Worm (Caenorhabditis elegans) whole organism, mixed stage, embryonic: ENCODE data around the gene clh-6.

Source experiments
- M03D4.4 ChIP-seq: sonication (generic microtip); optimal IDR thresholded peaks from 2 replicates; lab custom pipeline; 2017; ENCODE audit warnings: mild to moderate bottlenecking, missing genetic modification characterization, missing compliant biosample characterization
- bed-3 ChIP-seq: fragments of 200-800 bp; sonication (Bioruptor generic); optimal IDR thresholded peaks from 3 replicates; lab custom pipeline; 2018; ENCODE audit warnings: mild to moderate bottlenecking, missing genetic modification characterization, moderate library complexity, missing compliant biosample characterization
- blmp-1 ChIP-seq: fragments of 150-350 bp; optimal IDR thresholded peaks from 2 replicates; lab custom pipeline; 2014; ENCODE audit warnings: missing biosample characterization, missing genetic modification characterization
- ceh-39 ChIP-seq: fragments of 150-350 bp; optimal IDR thresholded peaks from 2 replicates; lab custom pipeline; 2014; ENCODE audit warnings: missing biosample characterization, missing genetic modification characterization
- ceh-43 ChIP-seq: fragments of 200-800 bp; sonication (Bioruptor generic); optimal IDR thresholded peaks from 2 replicates; lab custom pipeline; 2018; ENCODE audit warnings: mild to moderate bottlenecking, missing genetic modification characterization, moderate library complexity, missing compliant biosample characterization
- ceh-83 ChIP-seq: fragments of 200-800 bp; sonication (Bioruptor generic); optimal IDR thresholded peaks from 2 replicates; lab custom pipeline; 2018; ENCODE audit warnings: mild to moderate bottlenecking, missing genetic modification characterization, missing compliant biosample characterization
- ces-1 ChIP-seq: fragments of 150-350 bp; optimal IDR thresholded peaks from 2 replicates; lab custom pipeline; 2014; ENCODE audit warnings: missing biosample characterization, missing genetic modification reagents, missing genetic modification characterization
- cnd-1 ChIP-seq: fragments of 200-800 bp; sonication (Bioruptor generic); optimal IDR thresholded peaks from 2 replicates; lab custom pipeline; 2018; ENCODE audit warnings: mild to moderate bottlenecking, missing genetic modification characterization, missing compliant biosample characterization
- elt-1 ChIP-seq: sonication (generic microtip); optimal IDR thresholded peaks from 2 replicates; lab custom pipeline; 2017; ENCODE audit warnings: missing genetic modification characterization, mild to moderate bottlenecking, missing compliant biosample characterization, antibody characterized with exemption, moderate library complexity, borderline replicate concordance; ENCODE audit not compliant: insufficient read depth
- elt-3 ChIP-seq: fragments of 150-350 bp; optimal IDR thresholded peaks from 2 replicates; lab custom pipeline; 2014; ENCODE audit warnings: missing biosample characterization, missing genetic modification characterization
- flh-1 ChIP-seq: fragments of 200-800 bp; sonication (Bioruptor generic); optimal IDR thresholded peaks from 2 replicates; lab custom pipeline; 2018; ENCODE audit warnings: mild to moderate bottlenecking, missing genetic modification characterization, moderate library complexity, missing compliant biosample characterization
- ham-2 ChIP-seq: fragments of 200-800 bp; sonication (Bioruptor generic); optimal IDR thresholded peaks from 2 replicates; lab custom pipeline; 2018; ENCODE audit warnings: mild to moderate bottlenecking, missing genetic modification characterization, missing compliant biosample characterization
- hlh-1 ChIP-seq: fragments of 150-350 bp; optimal IDR thresholded peaks from 2 replicates; lab custom pipeline; 2014; ENCODE audit warnings: missing biosample characterization, missing genetic modification reagents, missing genetic modification characterization
- lin-13 ChIP-seq: fragments of 150-350 bp; optimal IDR thresholded peaks from 2 replicates; lab custom pipeline; 2014; ENCODE audit warnings: missing biosample characterization, missing genetic modification characterization
- lin-32 ChIP-seq: fragments of 200-800 bp; sonication (Bioruptor generic); optimal IDR thresholded peaks from 2 replicates; lab custom pipeline; 2018; ENCODE audit warnings: mild to moderate bottlenecking, missing genetic modification characterization, missing compliant biosample characterization
- lsy-2 ChIP-seq: fragments of 150-350 bp; optimal IDR thresholded peaks from 2 replicates; lab custom pipeline; 2014; ENCODE audit warnings: missing biosample characterization, missing genetic modification characterization
- mab-5 ChIP-seq: fragments of 150-350 bp; optimal IDR thresholded peaks from 2 replicates; lab custom pipeline; 2014; ENCODE audit warnings: missing biosample characterization, missing genetic modification characterization
- mep-1 ChIP-seq: fragments of 150-350 bp; optimal IDR thresholded peaks from 2 replicates; lab custom pipeline; 2017; ENCODE audit warnings: missing biosample characterization, missing genetic modification reagents, missing genetic modification characterization, inconsistent platforms
- mls-2 ChIP-seq: sonication (generic microtip); optimal IDR thresholded peaks from 2 replicates; lab custom pipeline; 2016; ENCODE audit warnings: mild to moderate bottlenecking, missing genetic modification characterization, moderate library complexity, missing compliant biosample characterization
- nhr-12 ChIP-seq: fragments of 150-350 bp; optimal IDR thresholded peaks from 2 replicates; lab custom pipeline; 2014; ENCODE audit warnings: missing biosample characterization, missing genetic modification characterization
- nhr-2 ChIP-seq: fragments of 150-350 bp; optimal IDR thresholded peaks from 2 replicates; lab custom pipeline; 2014; ENCODE audit warnings: missing biosample characterization, missing genetic modification characterization
- nhr-237 ChIP-seq: fragments of 150-350 bp; optimal IDR thresholded peaks from 2 replicates; lab custom pipeline; 2014; ENCODE audit warnings: missing biosample characterization, missing genetic modification characterization
- nhr-28 ChIP-seq: fragments of 150-350 bp; optimal IDR thresholded peaks from 2 replicates; lab custom pipeline; 2014; ENCODE audit warnings: missing biosample characterization, missing genetic modification characterization
- nhr-76 ChIP-seq: sonication (generic microtip); optimal IDR thresholded peaks from 2 replicates; lab custom pipeline; 2017; ENCODE audit warnings: missing biosample characterization, missing genetic modification characterization
- sem-2 ChIP-seq: fragments of 200-800 bp; sonication (Bioruptor generic); optimal IDR thresholded peaks from 2 replicates; lab custom pipeline; 2018; ENCODE audit warnings: mild to moderate bottlenecking, missing genetic modification characterization, missing compliant biosample characterization
- snpc-4 ChIP-seq: fragments of 150-350 bp; optimal IDR thresholded peaks from 2 replicates; lab custom pipeline; 2014; ENCODE audit warnings: missing biosample characterization, missing genetic modification characterization
- sptf-1 ChIP-seq: sonication (generic microtip); optimal IDR thresholded peaks from 2 replicates; lab custom pipeline; 2017; ENCODE audit warnings: mild to moderate bottlenecking, missing genetic modification characterization, moderate library complexity, missing compliant biosample characterization
- tbx-8 ChIP-seq: fragments of 200-800 bp; sonication (Bioruptor generic); optimal IDR thresholded peaks from 2 replicates; lab custom pipeline; 2018; ENCODE audit warnings: mild to moderate bottlenecking, missing genetic modification characterization, moderate library complexity, missing compliant biosample characterization
- unc-120 ChIP-seq: sonication (generic microtip); optimal IDR thresholded peaks from 2 replicates; lab custom pipeline; 2017; ENCODE audit warnings: missing genetic modification characterization, missing compliant biosample characterization; ENCODE audit not compliant: poor library complexity, severe bottlenecking
- unc-39 ChIP-seq: fragments of 150-350 bp; optimal IDR thresholded peaks from 2 replicates; lab custom pipeline; 2014; ENCODE audit warnings: missing biosample characterization, missing genetic modification characterization
- unc-62 ChIP-seq: fragments of 150-350 bp; optimal IDR thresholded peaks from 2 replicates; lab custom pipeline; 2014; ENCODE audit warnings: missing biosample characterization, missing genetic modification reagents, missing genetic modification characterization
- zip-8 ChIP-seq: fragments of 150-350 bp; optimal IDR thresholded peaks from 2 replicates; lab custom pipeline; 2014; ENCODE audit warnings: missing biosample characterization, missing genetic modification characterization

Gene clh-6

ce11 chrV:12085867-12086634 is 22.9 kb upstream of the clh-6 start:
- no peak for TF ChIP-seq M03D4.4
- peak; percentile 67 for TF ChIP-seq hlh-1 (tag; lab: Kevin White, UChicago)
- TF ChIP-seq, all 35 proteins: peak for 1

DNA sequence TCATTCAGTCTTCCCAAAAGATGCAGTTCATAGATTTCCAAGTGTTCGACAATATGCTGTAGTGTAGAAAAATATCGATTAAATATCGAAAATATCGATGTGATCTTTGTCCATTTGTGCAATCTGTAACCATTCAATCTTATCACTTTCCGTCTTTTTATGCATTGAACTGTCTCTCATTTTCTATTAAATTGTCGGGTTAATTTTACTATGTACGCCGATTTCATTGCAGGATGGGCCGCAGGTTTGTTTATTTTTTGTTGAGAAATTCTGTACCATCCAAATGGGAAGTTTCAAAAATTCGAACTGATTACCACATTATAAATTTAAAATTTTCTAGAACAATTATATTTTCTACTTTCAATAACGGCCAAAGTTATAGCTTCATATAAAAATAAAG is 21.0 kb upstream of the clh-6 start, which contains the start of gene R07B7.8:
Gene R07B7.8 (minus strand): TSS at position 101 of the 400 bp plus-strand sequence.
- no peak for TF ChIP-seq lin-32 (GFP tag; lab: Kevin White, UChicago)
- TF ChIP-seq hlh-1 (tag; lab: Kevin White, UChicago), result no peak
- no peak for TF ChIP-seq nhr-28 (tag; lab: Kevin White, UChicago)
- no peak for TF ChIP-seq blmp-1 (tag; lab: Kevin White, UChicago)
- TF ChIP-seq lsy-2 (tag; lab: Kevin White, UChicago), result no peak
- TF ChIP-seq bed-3 (GFP tag; lab: Kevin White, UChicago), result no peak
- no peak for TF ChIP-seq nhr-2 (tag; lab: Kevin White, UChicago)
- no peak for TF ChIP-seq elt-3 (tag; lab: Kevin White, UChicago)
- no peak for TF ChIP-seq ham-2 (GFP tag; lab: Kevin White, UChicago)
- no peak for TF ChIP-seq nhr-237

ce11 chrV:12082932-12083331 is 19.8 kb upstream of the clh-6 start, which contains the start of gene R07B7.10:
R07B7.10 (plus strand) TSS chrV:12083216.
- TF ChIP-seq ceh-83 (GFP tag; lab: Kevin White, UChicago) (no peak), sptf-1 (no peak), ham-2 (GFP tag; lab: Kevin White, UChicago) (no peak), lin-32 (GFP tag; lab: Kevin White, UChicago) (no peak), nhr-237 (no peak), ces-1 (GFP tag; lab: Kevin White, UChicago) (no peak), mep-1 (no peak), nhr-2 (tag; lab: Kevin White, UChicago) (no peak)

ce11 chrV:12080274-12080673 is 17.1 kb upstream of the clh-6 start, which contains the start of gene R07B7.9:
R07B7.9 (minus strand) TSS chrV:12080374.
- no peak for TF ChIP-seq nhr-76
- no peak for TF ChIP-seq sem-2
- TF ChIP-seq lin-13, result no peak
- TF ChIP-seq zip-8 (tag; lab: Kevin White, UChicago), result no peak
- TF ChIP-seq unc-120 (tag; lab: Kevin White, UChicago), result no peak
- TF ChIP-seq mab-5 (tag; lab: Kevin White, UChicago), result no peak
- TF ChIP-seq mls-2 (tag; lab: Kevin White, UChicago), result no peak
- TF ChIP-seq elt-1 (tag; lab: Kevin White, UChicago), result no peak
- TF ChIP-seq flh-1 (GFP tag; lab: Kevin White, UChicago), result no peak
- TF ChIP-seq ceh-43 (GFP tag; lab: Kevin White, UChicago), result no peak

DNA sequence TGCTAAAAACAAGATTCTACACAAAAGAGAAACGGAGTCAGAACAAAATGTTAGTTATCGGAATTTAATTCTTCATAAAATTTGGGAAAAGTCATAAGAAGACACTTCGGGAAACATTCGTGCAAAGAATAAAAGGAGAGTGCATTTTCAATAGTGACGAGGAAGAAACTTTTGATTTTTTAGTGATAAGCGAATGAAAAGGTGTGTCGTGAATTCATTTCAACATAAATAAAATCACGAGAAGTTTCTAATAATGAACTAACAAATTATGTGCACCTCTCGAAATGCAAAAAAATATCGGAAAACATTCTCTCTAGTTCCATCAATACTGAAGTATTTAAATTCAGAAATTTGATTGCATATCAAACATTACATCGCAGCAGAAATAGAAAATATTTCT is 12.8 kb upstream of the clh-6 start:
- no peak for TF ChIP-seq mep-1
- no peak for TF ChIP-seq nhr-28 (tag; lab: Kevin White, UChicago)
- no peak for TF ChIP-seq unc-62 (GFP tag; lab: Kevin White, UChicago)
- no peak for TF ChIP-seq nhr-237
- no peak for TF ChIP-seq tbx-8 (GFP tag; lab: Kevin White, UChicago)
- TF ChIP-seq ceh-39, result no peak
- no peak for TF ChIP-seq flh-1 (GFP tag; lab: Kevin White, UChicago)
- TF ChIP-seq blmp-1 (tag; lab: Kevin White, UChicago), result no peak
- TF ChIP-seq ham-2 (GFP tag; lab: Kevin White, UChicago), result no peak
- no peak for TF ChIP-seq M03D4.4
- TF ChIP-seq ceh-83 (GFP tag; lab: Kevin White, UChicago), result no peak
- no peak for TF ChIP-seq ces-1 (GFP tag; lab: Kevin White, UChicago)
- no peak for TF ChIP-seq nhr-76

DNA sequence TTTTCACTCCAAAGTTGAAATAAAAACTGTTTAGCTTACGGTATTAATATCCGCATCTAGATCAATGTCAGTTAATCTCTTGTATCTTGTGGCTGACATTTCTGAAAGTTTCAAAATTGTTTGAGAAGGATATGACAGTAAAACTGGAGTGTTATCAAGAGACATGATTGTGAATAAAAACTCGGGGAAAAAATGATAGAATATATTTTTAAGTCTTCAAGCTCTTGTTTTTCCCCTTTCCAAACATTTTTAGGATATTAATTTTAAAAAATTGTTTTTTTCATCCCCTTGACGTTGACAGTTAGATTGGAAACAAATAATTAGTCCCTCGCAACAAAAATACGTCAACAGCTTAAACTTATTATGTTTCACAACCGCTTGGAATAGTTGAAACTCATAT is 11.7 kb upstream of the clh-6 start, which contains the start of gene R07B7.6:
Gene R07B7.6 (minus strand): TSS at position 101 of the 400 bp plus-strand sequence.
- TF ChIP-seq cnd-1 (no peak), mab-5 (tag; lab: Kevin White, UChicago) (no peak), nhr-12 (tag; lab: Kevin White, UChicago) (no peak), elt-3 (tag; lab: Kevin White, UChicago) (no peak), tbx-8 (GFP tag; lab: Kevin White, UChicago) (no peak), mep-1 (no peak), nhr-28 (tag; lab: Kevin White, UChicago) (no peak), zip-8 (tag; lab: Kevin White, UChicago) (no peak), flh-1 (GFP tag; lab: Kevin White, UChicago) (no peak), M03D4.4 (no peak), lsy-2 (tag; lab: Kevin White, UChicago) (no peak), lin-13 (no peak), nhr-2 (tag; lab: Kevin White, UChicago) (no peak), unc-39 (no peak), sem-2 (no peak), ceh-43 (GFP tag; lab: Kevin White, UChicago) (no peak), snpc-4 (tag; lab: Kevin White, UChicago) (no peak), ceh-83 (GFP tag; lab: Kevin White, UChicago) (no peak)
